Worm (Caenorhabditis elegans) whole organism, late embryonic: ENCODE results near the gene mrpl-21.

Experiments used
- F13H6.1 ChIP-seq: sonication (generic microtip); optimal IDR thresholded peaks from 2 replicates; lab custom pipeline; 2016; ENCODE audit warnings: missing genetic modification characterization, missing compliant biosample characterization
- K09A11.1 ChIP-seq: sonication (generic microtip); optimal IDR thresholded peaks from 2 replicates; lab custom pipeline; 2017; ENCODE audit warnings: antibody characterized with exemption, mild to moderate bottlenecking, missing genetic modification characterization, missing compliant biosample characterization; ENCODE audit not compliant: insufficient read depth
- T23F11.4 ChIP-seq: fragments of 200-800 bp; sonication (Bioruptor generic); optimal IDR thresholded peaks from 2 replicates; lab custom pipeline; 2018; ENCODE audit warnings: mild to moderate bottlenecking, missing genetic modification characterization, missing compliant biosample characterization
- ahr-1 ChIP-seq: sonication (generic microtip); optimal IDR thresholded peaks from 2 replicates; lab custom pipeline; 2016; ENCODE audit warnings: missing genetic modification characterization, missing compliant biosample characterization
- ama-1 ChIP-seq: fragments of 150-350 bp; optimal IDR thresholded peaks from 2 replicates; lab custom pipeline; 2014
- ceh-19 ChIP-seq: fragments of 200-800 bp; sonication (Bioruptor generic); optimal IDR thresholded peaks from 2 replicates; lab custom pipeline; 2018; ENCODE audit warnings: mild to moderate bottlenecking, missing genetic modification characterization, missing compliant biosample characterization
- ceh-22 ChIP-seq: sonication (generic microtip); optimal IDR thresholded peaks from 2 replicates; lab custom pipeline; 2017; ENCODE audit warnings: missing biosample characterization, missing genetic modification characterization
- ceh-24 ChIP-seq: sonication (generic microtip); optimal IDR thresholded peaks from 2 replicates; lab custom pipeline; 2016; ENCODE audit warnings: mild to moderate bottlenecking, missing genetic modification characterization, missing compliant biosample characterization
- ceh-30 ChIP-seq: fragments of 150-350 bp; optimal IDR thresholded peaks from 2 replicates; lab custom pipeline; 2014; ENCODE audit warnings: missing biosample characterization, missing genetic modification characterization
- ceh-31 ChIP-seq: sonication (generic microtip); optimal IDR thresholded peaks from 2 replicates; lab custom pipeline; 2016; ENCODE audit warnings: missing genetic modification characterization, missing compliant biosample characterization
- ceh-34 ChIP-seq: sonication (generic microtip); optimal IDR thresholded peaks from 2 replicates; lab custom pipeline; 2016; ENCODE audit warnings: mild to moderate bottlenecking, missing genetic modification characterization, missing compliant biosample characterization
- ceh-6 ChIP-seq: fragments of 200-800 bp; sonication (Bioruptor generic); optimal IDR thresholded peaks from 2 replicates; lab custom pipeline; 2018; ENCODE audit warnings: mild to moderate bottlenecking, missing genetic modification characterization, missing compliant biosample characterization
- ceh-9 ChIP-seq: sonication (generic microtip); optimal IDR thresholded peaks from 2 replicates; lab custom pipeline; 2016; ENCODE audit warnings: mild to moderate bottlenecking, missing genetic modification characterization, inconsistent platforms, missing compliant biosample characterization
- che-1 ChIP-seq: sonication (generic microtip); optimal IDR thresholded peaks from 2 replicates; lab custom pipeline; 2016; ENCODE audit warnings: mild to moderate bottlenecking, missing genetic modification characterization, missing compliant biosample characterization
- dve-1 ChIP-seq: sonication (generic microtip); optimal IDR thresholded peaks from 2 replicates; lab custom pipeline; 2017; ENCODE audit warnings: antibody characterized with exemption, mild to moderate bottlenecking, missing genetic modification characterization, missing compliant biosample characterization
- elt-2 ChIP-seq: sonication (generic microtip); optimal IDR thresholded peaks from 2 replicates; lab custom pipeline; 2016; ENCODE audit warnings: missing genetic modification reagents, missing genetic modification characterization, missing compliant biosample characterization
- elt-4 ChIP-seq: sonication (generic microtip); optimal IDR thresholded peaks from 2 replicates; lab custom pipeline; 2016; ENCODE audit warnings: missing genetic modification characterization, missing compliant biosample characterization
- ets-4 ChIP-seq: sonication (generic microtip); optimal IDR thresholded peaks from 2 replicates; lab custom pipeline; 2016; ENCODE audit warnings: missing genetic modification characterization, missing compliant biosample characterization
- fkh-6 ChIP-seq: sonication (generic microtip); optimal IDR thresholded peaks from 2 replicates; lab custom pipeline; 2016; ENCODE audit warnings: missing genetic modification characterization, missing compliant biosample characterization
- hlh-15 ChIP-seq: sonication (generic microtip); optimal IDR thresholded peaks from 2 replicates; lab custom pipeline; 2016; ENCODE audit warnings: missing genetic modification characterization, missing compliant biosample characterization
- hlh-8 ChIP-seq: sonication (generic microtip); optimal IDR thresholded peaks from 2 replicates; lab custom pipeline; 2016; ENCODE audit warnings: missing genotype, missing genetic modification characterization, missing compliant biosample characterization
- lin-11 ChIP-seq: fragments of 200-800 bp; sonication (Bioruptor generic); optimal IDR thresholded peaks from 2 replicates; lab custom pipeline; 2018; ENCODE audit warnings: mild to moderate bottlenecking, missing genetic modification characterization, missing compliant biosample characterization
- nfya-1 ChIP-seq: sonication (generic microtip); optimal IDR thresholded peaks from 2 replicates; lab custom pipeline; 2017; ENCODE audit warnings: missing genetic modification characterization, mild to moderate bottlenecking, missing compliant biosample characterization, antibody characterized with exemption, moderate library complexity
- nhr-11 ChIP-seq: fragments of 150-350 bp; optimal IDR thresholded peaks from 2 replicates; lab custom pipeline; 2014; ENCODE audit warnings: missing biosample characterization, missing genetic modification characterization
- nhr-232 ChIP-seq: sonication (generic microtip); optimal IDR thresholded peaks from 2 replicates; lab custom pipeline; 2016; ENCODE audit warnings: missing genetic modification characterization, missing compliant biosample characterization
- odd-2 ChIP-seq: sonication (generic microtip); optimal IDR thresholded peaks from 2 replicates; lab custom pipeline; 2017; ENCODE audit warnings: antibody characterized with exemption, mild to moderate bottlenecking, missing genetic modification characterization, missing compliant biosample characterization
- pat-9 ChIP-seq: fragments of 200-800 bp; sonication (Bioruptor generic); optimal IDR thresholded peaks from 2 replicates; lab custom pipeline; 2018; ENCODE audit warnings: mild to moderate bottlenecking, missing genetic modification characterization, moderate library complexity, missing compliant biosample characterization
- pha-4 ChIP-seq: fragments of 150-350 bp; optimal IDR thresholded peaks from 2 replicates; lab custom pipeline; 2018; ENCODE audit warnings: missing biosample characterization, missing genetic modification reagents, missing genetic modification characterization
- pqm-1 ChIP-seq: sonication (generic microtip); optimal IDR thresholded peaks from 2 replicates; lab custom pipeline; 2016; ENCODE audit warnings: missing genetic modification characterization, missing compliant biosample characterization
- pros-1 ChIP-seq: fragments of 150-350 bp; optimal IDR thresholded peaks from 2 replicates; lab custom pipeline; 2014; ENCODE audit warnings: missing biosample characterization, missing genetic modification reagents, missing genetic modification characterization
- sox-2 ChIP-seq: fragments of 200-800 bp; sonication (Bioruptor generic); IDR thresholded peaks from 2 replicates; pipeline ENCODE4 v1.3.6; 2022; ENCODE audit warnings: missing genetic modification reagents, missing genetic modification characterization, missing compliant biosample characterization
- sox-4 ChIP-seq: sonication (generic microtip); optimal IDR thresholded peaks from 2 replicates; lab custom pipeline; 2017; ENCODE audit warnings: mild to moderate bottlenecking, missing genetic modification characterization, inconsistent platforms, missing compliant biosample characterization
- ttx-3 ChIP-seq: sonication (generic microtip); optimal IDR thresholded peaks from 2 replicates; lab custom pipeline; 2016; ENCODE audit warnings: missing genetic modification reagents, missing genetic modification characterization, missing compliant biosample characterization
- unc-42 ChIP-seq: sonication (generic microtip); optimal IDR thresholded peaks from 2 replicates; lab custom pipeline; 2016; ENCODE audit warnings: missing genotype, missing genetic modification characterization, missing compliant biosample characterization
- unc-55 ChIP-seq: sonication (generic microtip); optimal IDR thresholded peaks from 2 replicates; lab custom pipeline; 2017; ENCODE audit warnings: missing biosample characterization, missing genetic modification reagents, missing genetic modification characterization

Gene mrpl-21

ce11 chrIII:4208210-4208609 lies 35.2 kb downstream of the mrpl-21 start:
- peak; percentile 45 for TF ChIP-seq ceh-31 (tag; lab: Kevin White, UChicago)
- no peak for TF ChIP-seq ama-1 (lab: Kevin White, UChicago)

ce11 chrIII:4205751-4206327 lies 37.5 kb downstream of the mrpl-21 start, which contains the start of gene R74.8:
R74.8 (plus strand) TSS chrIII:4206277.
- no peak for TF ChIP-seq ceh-19 (GFP tag; lab: Kevin White, UChicago)
- no peak for TF ChIP-seq sox-2 (GFP tag; lab: Robert Waterston, UW)
- no peak for TF ChIP-seq ceh-22 (tag; lab: Kevin White, UChicago)
- TF ChIP-seq T23F11.4 (GFP tag; lab: Kevin White, UChicago): no peak
- TF ChIP-seq fkh-6 (tag; lab: Kevin White, UChicago): no peak
- no peak for TF ChIP-seq unc-42 (tag; lab: Kevin White, UChicago)
- no peak for TF ChIP-seq pros-1
- no peak for TF ChIP-seq hlh-15 (tag; lab: Kevin White, UChicago)
- no peak for TF ChIP-seq ahr-1
- no peak for TF ChIP-seq pqm-1 (tag; lab: Kevin White, UChicago)
- no peak for TF ChIP-seq lin-11 (tag; lab: Kevin White, UChicago)
- TF ChIP-seq pha-4 (tag; lab: Kevin White, UChicago): no peak
- TF ChIP-seq sox-4 (tag; lab: Kevin White, UChicago): no peak
- TF ChIP-seq ets-4: no peak
- TF ChIP-seq odd-2 (tag; lab: Kevin White, UChicago): no peak
- TF ChIP-seq nfya-1 (tag; lab: Kevin White, UChicago): no peak
- no peak for TF ChIP-seq unc-55 (GFP tag; lab: Kevin White, UChicago)
- TF ChIP-seq ceh-30 (tag; lab: Kevin White, UChicago): no peak
- no peak for TF ChIP-seq elt-4 (tag; lab: Kevin White, UChicago)

ce11 chrIII:4204964-4205363 lies 38.4 kb downstream of the mrpl-21 start:
- no peak for TF ChIP-seq nhr-232 (tag; lab: Kevin White, UChicago)
- no peak for TF ChIP-seq sox-2 (GFP tag; lab: Robert Waterston, UW)
- no peak for TF ChIP-seq ceh-9
- no peak for TF ChIP-seq pat-9 (tag; lab: Kevin White, UChicago)
- TF ChIP-seq hlh-8 (tag; lab: Kevin White, UChicago): no peak
- TF ChIP-seq ttx-3 (tag; lab: Kevin White, UChicago): no peak
- TF ChIP-seq, all 69 proteins: peak for 0

- TF ChIP-seq K09A11.1 (tag; lab: Kevin White, UChicago): no peak
- TF ChIP-seq elt-2 (tag; lab: Kevin White, UChicago): no peak
Measured at ce11 chrIII:4204072-4204471, 39.3 kb downstream of the mrpl-21 start, which contains the start of the genes pelo-1 and R74.7. pelo-1 (minus strand) TSS chrIII:4204222. R74.7 (plus strand) TSS chrIII:4204429.

- TF ChIP-seq ceh-9 (no peak), unc-55 (GFP tag; lab: Kevin White, UChicago) (no peak), unc-42 (tag; lab: Kevin White, UChicago) (no peak), ceh-34 (no peak), fkh-6 (tag; lab: Kevin White, UChicago) (no peak), ceh-24 (tag; lab: Kevin White, UChicago) (no peak), K09A11.1 (tag; lab: Kevin White, UChicago) (no peak), ceh-6 (GFP tag; lab: Kevin White, UChicago) (no peak), nhr-11 (tag; lab: Kevin White, UChicago) (no peak), pha-4 (tag; lab: Kevin White, UChicago) (no peak), ama-1 (lab: Kevin White, UChicago) (no peak), ceh-30 (tag; lab: Kevin White, UChicago) (no peak), F13H6.1 (no peak), dve-1 (no peak), che-1 (no peak), elt-4 (tag; lab: Kevin White, UChicago) (no peak)
Measured at ce11 chrIII:4196988-4197384, 46.4 kb downstream of the mrpl-21 start, which contains the start of gene asd-1. asd-1 (plus strand) TSS chrIII:4197285.
